Fruit fly (Drosophila melanogaster): ENCODE results near the gene CG31673.
A peak's percentile ranks its signal among the peaks of the same experiment; 100 is the strongest.

CG31673 gene

dm6 chr2L:20799991-20800897 is 29.2 kb upstream of the CG31673 start (continued):
- TF ChIP-seq Lhr (GFP tag; optimal IDR thresholded peaks at IDR 0.05), result no peak
- TF ChIP-seq Poxn (GFP tag; IDR thresholded peaks at IDR 0.05), result peak; percentile 65
- TF ChIP-seq Tbp (GFP tag; optimal IDR thresholded peaks at IDR 0.05), result no peak
- TF ChIP-seq trh (GFP tag; optimal IDR thresholded peaks at IDR 0.05), result no peak
- peak; percentile 92 for TF ChIP-seq Hmr (GFP tag; optimal IDR thresholded peaks at IDR 0.05)
- peak; percentile 25 for TF ChIP-seq Usf (GFP tag; optimal IDR thresholded peaks at IDR 0.05)
- TF ChIP-seq wdn (GFP tag; IDR thresholded peaks at IDR 0.05), result peak; percentile 58; the same call in 1 of the 2 replicates
- TF ChIP-seq CG7745 (tag; optimal IDR thresholded peaks at IDR 0.05), result no peak
- peak; percentile 47; the same call in 1 of the 2 replicates for TF ChIP-seq gsb (GFP tag; IDR thresholded peaks at IDR 0.05)
- peak; percentile 35 for TF ChIP-seq CG18764 (GFP tag; optimal IDR thresholded peaks at IDR 0.05)
- TF ChIP-seq Fer3 (tag; optimal IDR thresholded peaks at IDR 0.05), result peak; percentile 82
- peak; percentile 52 for TF ChIP-seq D19B (GFP tag; optimal IDR thresholded peaks at IDR 0.05)
- TF ChIP-seq Chrac-16 (GFP tag; optimal IDR thresholded peaks at IDR 0.05), result peak; percentile 79
- peak; percentile 51 for TF ChIP-seq onecut (GFP tag; IDR thresholded peaks at IDR 0.05)
- peak; percentile 68 for TF ChIP-seq CoRest (tag; optimal IDR thresholded peaks at IDR 0.05)
- no peak for TF ChIP-seq Spps (tag; optimal IDR thresholded peaks at IDR 0.05)
- peak; percentile 55; the same call in 1 of the 2 replicates for TF ChIP-seq CG11247 (GFP tag; IDR thresholded peaks at IDR 0.05)
- TF ChIP-seq hb (GFP tag; IDR thresholded peaks at IDR 0.05; ENCODE audit: partially characterized antibody), result no peak
- peak; percentile 16 for TF ChIP-seq CG1529 (GFP tag; optimal IDR thresholded peaks at IDR 0.05)
- TF ChIP-seq TFAM (GFP tag; optimal IDR thresholded peaks at IDR 0.05), result no peak
- peak; percentile 61 for TF ChIP-seq CG1602 (GFP tag; optimal IDR thresholded peaks at IDR 0.05)
- TF ChIP-seq CG8290 (GFP tag; optimal IDR thresholded peaks at IDR 0.05), result no peak
- peak in 1 of 2 experiments; percentile 96 for TF ChIP-seq CG8290 (tag; optimal IDR thresholded peaks at IDR 0.05)
- TF ChIP-seq nmo (GFP tag; optimal IDR thresholded peaks at IDR 0.05), result peak; percentile 67
- peak; percentile 83 for TF ChIP-seq Atf6 (GFP tag; IDR thresholded peaks at IDR 0.05)
- TF ChIP-seq MTF-1 (GFP tag; optimal IDR thresholded peaks at IDR 0.05; ENCODE audit: borderline replicate concordance), result peak; percentile 24
- peak; percentile 85 for TF ChIP-seq CG7839 (tag; optimal IDR thresholded peaks at IDR 0.05)
- no peak for TF ChIP-seq h (optimal IDR thresholded peaks at IDR 0.05)
- TF ChIP-seq B-H1 (GFP tag; IDR thresholded peaks at IDR 0.05), result no peak
- TF ChIP-seq CG4282 (GFP tag; optimal IDR thresholded peaks at IDR 0.05), result peak; percentile 40
- TF ChIP-seq CG15269 (tag; optimal IDR thresholded peaks at IDR 0.05), result peak; percentile 78
- TF ChIP-seq CG10147 (GFP tag; optimal IDR thresholded peaks at IDR 0.05), result peak; percentile 78
- TF ChIP-seq CG31365 (tag; optimal IDR thresholded peaks at IDR 0.05), result peak; percentile 58
- peak; percentile 60 for TF ChIP-seq Hr3 (GFP tag; optimal IDR thresholded peaks at IDR 0.05)
- TF ChIP-seq Dll (GFP tag; IDR thresholded peaks at IDR 0.05; ENCODE audit: partially characterized antibody), result no peak
- 0 out of 2 replicates have a peak, but pooled peaks have one; percentile 17 for TF ChIP-seq bbx (GFP tag; IDR thresholded peaks at IDR 0.05; ENCODE audit: partially characterized antibody)
- TF ChIP-seq CG14710 (tag; optimal IDR thresholded peaks at IDR 0.05), result peak; percentile 36
- TF ChIP-seq MESR4 (GFP tag; optimal IDR thresholded peaks at IDR 0.05), result peak; percentile 21
- peak; percentile 85 for TF ChIP-seq Dbx (GFP tag; IDR thresholded peaks at IDR 0.05)
- TF ChIP-seq CG6175 (GFP tag; IDR thresholded peaks at IDR 0.05), result peak; percentile 58; the same call in 1 of the 3 replicates
- TF ChIP-seq caup (GFP tag; optimal IDR thresholded peaks at IDR 0.05; ENCODE audit: severe bottlenecking), result peak; percentile 76
- no peak for TF ChIP-seq bigmax (GFP tag; optimal IDR thresholded peaks at IDR 0.05)
- TF ChIP-seq gce (GFP tag; IDR thresholded peaks at IDR 0.05), result peak; percentile 71; the same call in 1 of the 3 replicates
- no peak for TF ChIP-seq fru (optimal IDR thresholded peaks at IDR 0.05)
- TF ChIP-seq CG17361 (GFP tag; IDR thresholded peaks at IDR 0.05), result peak; percentile 60; the same call in 2 of the 3 replicates
- TF ChIP-seq CG10979 (tag; optimal IDR thresholded peaks at IDR 0.05), result peak; percentile 59
- peak; percentile 38 for TF ChIP-seq nau (GFP tag; optimal IDR thresholded peaks at IDR 0.05)
- no peak for TF ChIP-seq br (optimal IDR thresholded peaks at IDR 0.05)
- TF ChIP-seq ap (GFP tag; IDR thresholded peaks at IDR 0.05), result 0 out of 2 replicates have a peak, but pooled peaks have one; percentile 22

Measured in whole organism, embryonic.